Worm (Caenorhabditis elegans): ENCODE data around the gene F13E9.15.

Gene F13E9.15

DNA sequence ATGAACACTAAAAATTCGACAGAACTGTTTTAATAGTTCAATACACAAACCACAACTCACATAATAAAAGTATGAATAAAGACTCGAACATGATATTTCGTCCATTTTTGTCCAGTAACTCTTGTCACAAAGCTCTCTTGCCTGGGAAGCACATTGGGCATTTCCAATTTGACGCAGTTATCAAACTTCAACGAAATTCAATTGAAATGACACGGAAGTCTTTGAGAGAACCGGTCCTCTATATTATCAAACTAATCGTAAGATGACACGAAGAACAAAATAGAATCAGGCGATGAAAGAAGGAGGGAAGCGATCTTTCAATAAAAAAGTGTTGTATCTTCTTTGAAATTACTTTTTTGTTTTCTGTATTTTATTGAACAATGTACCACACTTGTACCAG, 34.6 kb downstream of the F13E9.15 start, which contains the start of gene T11G6.3:
Gene T11G6.3, minus strand, starts transcription at position 189 of the 400 bp plus-strand sequence.
- TF ChIP-seq tab-1 (GFP tag; IDR thresholded peaks at IDR 0.05) (no peak), cog-1 (tag; optimal IDR thresholded peaks at IDR 0.05) (no peak), ref-1 (GFP tag; conservative IDR thresholded peaks at IDR 0.05) (no peak), ztf-29 (GFP tag; IDR thresholded peaks at IDR 0.05) (no peak), med-1 (GFP tag; optimal IDR thresholded peaks at IDR 0.05; ENCODE audit: insufficient read depth) (no peak), flt-1 (GFP tag; IDR thresholded peaks at IDR 0.05) (no peak), ztf-23 (GFP tag; IDR thresholded peaks at IDR 0.05) (no peak), T22C8.4 (GFP tag; IDR thresholded peaks at IDR 0.05) (no peak), klf-2 (GFP tag; conservative IDR thresholded peaks at IDR 0.05) (no peak)

DNA sequence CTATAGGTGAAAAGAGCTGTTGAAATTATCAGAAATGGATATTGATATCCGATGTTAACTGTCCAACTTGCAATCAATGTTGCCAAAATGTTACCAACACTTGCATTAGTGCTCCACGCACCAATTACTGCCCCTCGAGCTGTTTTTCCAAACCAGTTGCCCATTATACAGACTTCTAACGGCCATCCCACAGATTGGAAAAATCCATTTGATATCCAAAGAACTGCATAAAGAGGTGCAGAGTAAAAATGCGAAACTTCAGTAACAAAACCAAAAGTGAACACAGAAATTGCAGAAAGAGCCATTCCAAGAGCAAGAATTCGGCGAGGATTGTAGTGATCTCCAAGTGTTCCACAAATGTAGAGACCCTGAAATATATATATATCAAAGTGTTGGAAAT, 35.6 kb downstream of the F13E9.15 start:
- no peak for TF ChIP-seq tab-1 (GFP tag; IDR thresholded peaks at IDR 0.05)
- TF ChIP-seq ztf-29 (GFP tag; IDR thresholded peaks at IDR 0.05) = no peak
- TF ChIP-seq med-1 (GFP tag; optimal IDR thresholded peaks at IDR 0.05; ENCODE audit: insufficient read depth) = no peak
- no peak for TF ChIP-seq klf-2 (GFP tag; conservative IDR thresholded peaks at IDR 0.05)
- TF ChIP-seq cog-1 (tag; optimal IDR thresholded peaks at IDR 0.05) = no peak
- TF ChIP-seq T22C8.4 (GFP tag; IDR thresholded peaks at IDR 0.05) = no peak
- no peak for TF ChIP-seq ref-1 (GFP tag; conservative IDR thresholded peaks at IDR 0.05)
- TF ChIP-seq flt-1 (GFP tag; IDR thresholded peaks at IDR 0.05) = no peak
- no peak for TF ChIP-seq ztf-23 (GFP tag; IDR thresholded peaks at IDR 0.05)

DNA sequence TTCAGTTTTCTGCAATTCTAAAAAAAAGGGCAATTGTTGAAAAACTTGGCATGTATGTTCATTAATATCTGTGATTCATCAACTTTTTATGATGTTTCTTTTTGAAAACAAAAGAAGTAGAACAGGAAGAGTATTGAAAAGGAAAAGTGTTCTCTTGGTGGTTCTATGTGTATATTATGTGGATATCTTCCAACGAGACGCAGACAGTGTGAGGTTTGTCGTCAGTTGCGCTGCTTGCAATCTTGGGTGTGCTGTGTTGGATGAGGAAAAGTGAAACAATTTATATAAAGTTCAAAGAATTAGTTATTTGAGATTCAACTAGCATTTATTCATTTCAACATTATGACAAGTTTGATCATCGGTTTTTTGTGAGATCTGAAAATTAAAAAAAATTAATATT, 37.3 kb downstream of the F13E9.15 start:
- TF ChIP-seq T22C8.4 (GFP tag; IDR thresholded peaks at IDR 0.05) (no peak), klf-2 (GFP tag; conservative IDR thresholded peaks at IDR 0.05) (no peak), ztf-23 (GFP tag; IDR thresholded peaks at IDR 0.05) (no peak), ref-1 (GFP tag; conservative IDR thresholded peaks at IDR 0.05) (no peak), cog-1 (tag; optimal IDR thresholded peaks at IDR 0.05) (no peak), tab-1 (GFP tag; IDR thresholded peaks at IDR 0.05) (no peak), med-1 (GFP tag; optimal IDR thresholded peaks at IDR 0.05; ENCODE audit: insufficient read depth) (no peak), ztf-29 (GFP tag; IDR thresholded peaks at IDR 0.05) (no peak), flt-1 (GFP tag; IDR thresholded peaks at IDR 0.05) (no peak)

- TF ChIP-seq T22C8.4 (GFP tag; IDR thresholded peaks at IDR 0.05) (no peak), med-1 (GFP tag; optimal IDR thresholded peaks at IDR 0.05; ENCODE audit: insufficient read depth) (no peak), cog-1 (tag; optimal IDR thresholded peaks at IDR 0.05) (no peak), ztf-29 (GFP tag; IDR thresholded peaks at IDR 0.05) (no peak), ztf-23 (GFP tag; IDR thresholded peaks at IDR 0.05) (no peak), klf-2 (GFP tag; conservative IDR thresholded peaks at IDR 0.05) (no peak), tab-1 (GFP tag; IDR thresholded peaks at IDR 0.05) (no peak), flt-1 (GFP tag; IDR thresholded peaks at IDR 0.05) (no peak), ref-1 (GFP tag; conservative IDR thresholded peaks at IDR 0.05) (no peak)
These were observed 37.8 kb downstream of the F13E9.15 start, which contains the start of gene T11G6.4 for ce11 chrIV:10851833-10852232. T11G6.4 (minus strand) TSS chrIV:10851933.

DNA sequence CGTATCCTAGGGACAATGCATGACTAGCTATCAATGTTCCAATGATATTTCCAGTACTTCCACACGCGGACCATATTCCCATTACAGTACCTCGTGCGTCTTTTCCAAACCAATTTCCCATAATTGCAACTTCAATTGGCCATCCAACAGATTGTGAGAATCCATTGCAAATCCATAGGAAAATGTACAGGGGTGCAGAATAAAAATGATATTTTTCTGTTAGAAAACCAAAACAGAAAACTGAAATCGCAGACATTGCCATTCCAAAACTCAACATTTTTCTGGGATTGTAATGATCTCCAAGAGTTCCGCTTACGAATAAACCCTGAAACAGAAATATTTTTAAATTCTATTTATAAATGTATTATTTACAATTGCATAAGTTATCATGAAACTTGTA, 38.5 kb downstream of the F13E9.15 start:
- TF ChIP-seq ref-1 (GFP tag; conservative IDR thresholded peaks at IDR 0.05) (no peak), ztf-29 (GFP tag; IDR thresholded peaks at IDR 0.05) (no peak), med-1 (GFP tag; optimal IDR thresholded peaks at IDR 0.05; ENCODE audit: insufficient read depth) (no peak), flt-1 (GFP tag; IDR thresholded peaks at IDR 0.05) (no peak), ztf-23 (GFP tag; IDR thresholded peaks at IDR 0.05) (no peak), cog-1 (tag; optimal IDR thresholded peaks at IDR 0.05) (no peak), T22C8.4 (GFP tag; IDR thresholded peaks at IDR 0.05) (no peak), tab-1 (GFP tag; IDR thresholded peaks at IDR 0.05) (no peak), klf-2 (GFP tag; conservative IDR thresholded peaks at IDR 0.05) (no peak)

- TF ChIP-seq med-1 (GFP tag; optimal IDR thresholded peaks at IDR 0.05; ENCODE audit: insufficient read depth) = no peak
- no peak for TF ChIP-seq tab-1 (GFP tag; IDR thresholded peaks at IDR 0.05)
- no peak for TF ChIP-seq ztf-29 (GFP tag; IDR thresholded peaks at IDR 0.05)
- no peak for TF ChIP-seq ref-1 (GFP tag; conservative IDR thresholded peaks at IDR 0.05)
- no peak for TF ChIP-seq ztf-23 (GFP tag; IDR thresholded peaks at IDR 0.05)
- no peak for TF ChIP-seq T22C8.4 (GFP tag; IDR thresholded peaks at IDR 0.05)
- TF ChIP-seq flt-1 (GFP tag; IDR thresholded peaks at IDR 0.05) = no peak
- no peak for TF ChIP-seq klf-2 (GFP tag; conservative IDR thresholded peaks at IDR 0.05)
- TF ChIP-seq cog-1 (tag; optimal IDR thresholded peaks at IDR 0.05) = no peak
These were observed 46.8 kb downstream of the F13E9.15 start, which contains the start of gene T11G6.5 for ce11 chrIV:10842705-10843364. T11G6.5 (minus strand) TSS chrIV:10842755.

- no peak for TF ChIP-seq flt-1 (GFP tag; IDR thresholded peaks at IDR 0.05)
- TF ChIP-seq ztf-23 (GFP tag; IDR thresholded peaks at IDR 0.05) = no peak
- no peak for TF ChIP-seq klf-2 (GFP tag; conservative IDR thresholded peaks at IDR 0.05)
- TF ChIP-seq cog-1 (tag; optimal IDR thresholded peaks at IDR 0.05) = no peak
- TF ChIP-seq med-1 (GFP tag; optimal IDR thresholded peaks at IDR 0.05; ENCODE audit: insufficient read depth) = no peak
- no peak for TF ChIP-seq ref-1 (GFP tag; conservative IDR thresholded peaks at IDR 0.05)
- TF ChIP-seq ztf-29 (GFP tag; IDR thresholded peaks at IDR 0.05) = no peak
- no peak for TF ChIP-seq T22C8.4 (GFP tag; IDR thresholded peaks at IDR 0.05)
- TF ChIP-seq tab-1 (GFP tag; IDR thresholded peaks at IDR 0.05) = no peak
These were observed 47.4 kb downstream of the F13E9.15 start for ce11 chrIV:10842232-10842631.

Measured in whole organism, midembryonic.